Fruit fly (Drosophila melanogaster): ENCODE results near the gene CG42233.
A peak's percentile ranks its signal among the peaks of the same experiment; 100 is the strongest.

CG42233 gene

dm6 chr3R:31805228-31805738 lies at the start of gene CG42233, which contains the start of gene CG1971 (continued):
- TF ChIP-seq CTCF (GFP tag; optimal IDR thresholded peaks at IDR 0.05): peak; percentile 8
- peak; percentile 58; the same call in 1 of the 2 replicates for TF ChIP-seq CG11696 (GFP tag; IDR thresholded peaks at IDR 0.05)
- TF ChIP-seq org-1 (GFP tag; optimal IDR thresholded peaks at IDR 0.05): no peak
- TF ChIP-seq E2f1 (GFP tag; IDR thresholded peaks at IDR 0.05): no peak
- TF ChIP-seq caup (GFP tag; optimal IDR thresholded peaks at IDR 0.05; ENCODE audit: severe bottlenecking): no peak
- TF ChIP-seq sens (GFP tag): peak; percentile 92
- TF ChIP-seq tx (GFP tag; optimal IDR thresholded peaks at IDR 0.05): peak; percentile 5
- no peak for TF ChIP-seq HmgD (GFP tag; optimal IDR thresholded peaks at IDR 0.05)
- peak; percentile 25; the same call in 1 of the 2 replicates for TF ChIP-seq Atf6 (GFP tag; IDR thresholded peaks at IDR 0.05)
- no peak for TF ChIP-seq CG14050 (GFP tag; IDR thresholded peaks at IDR 0.05)
- no peak for TF ChIP-seq gcm2 (GFP tag; optimal IDR thresholded peaks at IDR 0.05)
- peak; percentile 14; the same call in 1 of the 2 replicates for TF ChIP-seq Taf1 (GFP tag; IDR thresholded peaks at IDR 0.05)
- TF ChIP-seq Hr78 (GFP tag; optimal IDR thresholded peaks at IDR 0.05): no peak

- TF ChIP-seq cad (GFP tag; optimal IDR thresholded peaks at IDR 0.05) (peak; percentile 3), twi (tag; optimal IDR thresholded peaks at IDR 0.05) (peak; percentile 4), CG2199 (GFP tag; IDR thresholded peaks at IDR 0.05) (0 out of 3 replicates have a peak, but pooled peaks have one; percentile 14), grn (GFP tag; optimal IDR thresholded peaks at IDR 0.05) (no peak), knrl (GFP tag; IDR thresholded peaks at IDR 0.05; ENCODE audit: partially characterized antibody) (no peak), Dad (GFP tag; optimal IDR thresholded peaks at IDR 0.05) (no peak), D (optimal IDR thresholded peaks at IDR 0.05) (peak; percentile 30), D (GFP tag; optimal IDR thresholded peaks at IDR 0.05) (no peak), zen (tag; optimal IDR thresholded peaks at IDR 0.05) (peak; percentile 95), pros (GFP tag; optimal IDR thresholded peaks at IDR 0.05) (peak; percentile 47), CG4360 (GFP tag; IDR thresholded peaks at IDR 0.05) (no peak), nerfin-1 (tag; optimal IDR thresholded peaks at IDR 0.05) (peak; percentile 55), Nf-YC (tag; optimal IDR thresholded peaks at IDR 0.05) (peak; percentile 81), CG16779 (GFP tag; IDR thresholded peaks at IDR 0.05) (no peak)
Observed at dm6 chr3R:31852185-31852584, 47.1 kb upstream of the CG42233 start.

dm6 chr3R:31826422-31826821 lies 21.3 kb upstream of the CG42233 start:
- TF ChIP-seq unpg (GFP tag; optimal IDR thresholded peaks at IDR 0.05) (no peak), abd-A (tag; optimal IDR thresholded peaks at IDR 0.05) (peak; percentile 93), scrt (GFP tag; optimal IDR thresholded peaks at IDR 0.05) (peak; percentile 4), CG17568 (GFP tag; optimal IDR thresholded peaks at IDR 0.05) (no peak), crol (GFP tag; IDR thresholded peaks at IDR 0.05) (peak; percentile 50), al (GFP tag; IDR thresholded peaks at IDR 0.05) (no peak), gcm2 (GFP tag; optimal IDR thresholded peaks at IDR 0.05) (no peak), Med (GFP tag) (peak; percentile 78), Bteb2 (GFP tag; optimal IDR thresholded peaks at IDR 0.05) (no peak), Ets65A (GFP tag) (peak; percentile 88), slbo (GFP tag; IDR thresholded peaks at IDR 0.05) (no peak), CG4360 (GFP tag; IDR thresholded peaks at IDR 0.05) (no peak), CG10274 (GFP tag; optimal IDR thresholded peaks at IDR 0.05) (no peak), CG17612 (GFP tag; IDR thresholded peaks at IDR 0.05) (no peak)

All from whole organism, embryonic.